Worm (Caenorhabditis elegans): ENCODE data around the gene col-20.
A peak's percentile ranks its signal among the peaks of the same experiment; 100 is the strongest.

DNA sequence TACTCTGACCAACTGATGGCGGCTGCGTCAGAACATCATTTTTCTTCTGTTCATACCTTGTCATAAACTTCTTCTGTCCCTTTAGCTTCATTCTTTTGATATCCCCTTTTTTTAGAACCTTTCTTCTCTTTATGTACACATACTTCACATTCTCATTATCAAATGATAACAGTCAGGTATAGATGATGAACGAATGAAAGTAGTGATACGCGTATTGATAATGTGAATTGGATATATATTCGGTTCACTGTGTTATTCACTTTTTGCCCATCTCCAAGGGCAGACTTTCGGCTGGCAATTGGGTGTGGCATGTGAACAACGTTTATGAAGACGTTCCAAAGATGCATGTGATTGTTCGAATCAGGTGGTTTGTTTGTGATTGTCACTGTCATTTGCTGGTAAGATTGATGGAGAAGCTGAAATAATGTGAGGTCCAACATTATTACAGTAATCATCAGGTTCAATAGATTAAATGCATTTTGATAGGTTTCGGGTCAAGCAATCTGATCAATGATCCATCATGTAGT, 3.8 kb upstream of the col-20 start, which contains the start of gene F11G11.15:
- no peak for TF ChIP-seq snpc-4 (tag; optimal IDR thresholded peaks at IDR 0.05)
- no peak for TF ChIP-seq dmd-8 (GFP tag; IDR thresholded peaks at IDR 0.05)
- TF ChIP-seq lin-13 (GFP tag; optimal IDR thresholded peaks at IDR 0.05) = no peak
- no peak for TF ChIP-seq mep-1 (tag; optimal IDR thresholded peaks at IDR 0.05)
- no peak for TF ChIP-seq ztf-11 (tag; optimal IDR thresholded peaks at IDR 0.05)
- TF ChIP-seq ZK546.5 (tag; optimal IDR thresholded peaks at IDR 0.05) = no peak
- TF ChIP-seq ama-1 (optimal IDR thresholded peaks at IDR 0.05) = no peak
- TF ChIP-seq unc-62 (GFP tag; optimal IDR thresholded peaks at IDR 0.05 in 1 of 2) = no peak
- TF ChIP-seq unc-62 (tag; optimal IDR thresholded peaks at IDR 0.05) = no peak
- TF ChIP-seq mdl-1 (tag; optimal IDR thresholded peaks at IDR 0.05) = peak in 1 of 2 experiments; percentile 31
- TF ChIP-seq fos-1 (tag; optimal IDR thresholded peaks at IDR 0.05) = no peak
- TF ChIP-seq nhr-11 (tag; optimal IDR thresholded peaks at IDR 0.05) = no peak
- no peak for TF ChIP-seq R02D3.7 (tag; optimal IDR thresholded peaks at IDR 0.05)
- no peak for TF ChIP-seq skn-1 (tag; optimal IDR thresholded peaks at IDR 0.05)
- no peak for TF ChIP-seq jun-1 (tag; optimal IDR thresholded peaks at IDR 0.05)
